Fruit fly (Drosophila melanogaster) Kc167 (cell line): Measurements from ENCODE around the gene CG9525.

ENCODE experiments used
- Myc ChIP-seq: fragments of >200 bp; optimal IDR thresholded peaks from 2 replicates; lab custom pipeline; 2017; ENCODE audit warnings: missing external identifiers
- Sin3A ChIP-seq: fragments of >200 bp; optimal IDR thresholded peaks from 2 replicates; lab custom pipeline; 2018; ENCODE audit warnings: missing external identifiers
- h ChIP-seq: fragments of >200 bp; optimal IDR thresholded peaks from 3 replicates; lab custom pipeline; 2018; ENCODE audit warnings: missing external identifiers
- insv ChIP-seq: fragments of >200 bp; optimal IDR thresholded peaks from 3 replicates; lab custom pipeline; 2018; ENCODE audit warnings: missing external identifiers
- psq ChIP-seq: fragments of >200 bp; optimal IDR thresholded peaks from 2 replicates; lab custom pipeline; 2017; ENCODE audit warnings: missing external identifiers
- ttk ChIP-seq: sonication (Bioruptor generic); optimal IDR thresholded peaks from 2 replicates; lab custom pipeline; 2017; ENCODE audit warnings: missing external identifiers

The CG9525 gene

DNA sequence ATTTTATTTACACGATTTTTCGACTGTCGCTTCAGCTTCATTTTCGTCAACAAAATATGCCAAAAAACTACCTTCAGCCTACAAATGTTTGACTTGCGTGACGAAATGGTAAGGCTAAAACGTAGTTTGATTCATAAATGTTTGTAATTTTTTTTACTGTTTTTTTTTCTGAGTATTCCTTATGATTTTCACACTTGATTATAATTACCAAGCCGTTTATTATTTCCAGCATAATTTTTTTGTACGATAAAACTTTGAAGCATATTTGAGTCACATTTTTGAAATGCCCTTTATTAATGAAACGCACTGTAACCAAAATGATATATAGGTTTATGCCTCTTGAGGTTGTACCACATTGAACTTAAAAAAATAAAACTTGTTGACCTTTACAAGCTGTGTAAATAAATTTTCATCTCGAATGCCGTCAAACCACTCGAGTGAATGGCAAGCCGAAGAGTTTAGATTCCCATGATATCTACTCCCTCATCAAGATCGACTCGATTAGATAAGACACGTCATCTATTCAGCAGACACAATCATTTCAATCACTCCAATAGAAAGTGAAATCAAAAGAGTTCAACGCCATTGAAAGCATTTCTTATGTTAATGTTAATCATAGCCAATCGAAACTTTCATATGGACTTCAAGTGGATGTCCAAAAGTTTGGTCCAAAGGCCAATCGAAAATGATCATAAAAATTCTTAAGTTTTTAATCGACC is 20.6 kb upstream of the CG9525 start:
- TF ChIP-seq insv (lab: Kevin White, UChicago) = no peak
- TF ChIP-seq psq (lab: Kevin White, UChicago) = no peak
- TF ChIP-seq h (lab: Kevin White, UChicago) = no peak
- no peak for TF ChIP-seq Myc (lab: Kevin White, UChicago)

- TF ChIP-seq psq (lab: Kevin White, UChicago) = no peak
- no peak for TF ChIP-seq insv (lab: Kevin White, UChicago)
- TF ChIP-seq Myc (lab: Kevin White, UChicago) = no peak
- no peak for TF ChIP-seq h (lab: Kevin White, UChicago)
- TF ChIP-seq Sin3A (lab: Kevin White, UChicago) = no peak
- TF ChIP-seq ttk = no peak
Observed at dm6 chr2L:8980359-8980758, 18.2 kb upstream of the CG9525 start, which contains the start of gene CG18662. Gene CG18662, plus strand, starts transcription at chr2L:8980659.

- TF ChIP-seq psq (lab: Kevin White, UChicago) (no peak), h (lab: Kevin White, UChicago) (no peak), insv (lab: Kevin White, UChicago) (no peak), ttk (no peak), Myc (lab: Kevin White, UChicago) (no peak), Sin3A (lab: Kevin White, UChicago) (no peak)
Observed at dm6 chr2L:8975328-8975727, 13.2 kb upstream of the CG9525 start, which contains the start of gene CG9541. Gene CG9541, minus strand, starts transcription at chr2L:8975428.

DNA sequence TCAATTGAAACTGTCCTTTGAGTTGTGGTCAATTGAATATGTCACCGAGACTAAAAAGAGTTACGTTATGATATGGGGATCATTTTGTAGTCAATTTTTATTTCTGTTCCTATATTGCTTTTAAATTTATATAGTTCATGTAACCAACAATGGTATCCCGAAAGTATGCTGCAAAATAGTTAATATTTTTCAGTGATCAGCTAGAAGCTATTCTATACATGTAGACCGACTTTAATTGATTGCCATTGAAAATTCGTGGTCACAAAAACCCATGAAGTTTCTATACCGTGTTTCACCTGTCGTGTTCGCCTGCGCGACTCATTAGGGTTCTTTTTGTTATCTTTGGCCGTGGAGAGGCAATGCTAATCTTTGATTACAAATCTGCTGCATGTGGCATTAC is 12.4 kb upstream of the CG9525 start:
- no peak for TF ChIP-seq Myc (lab: Kevin White, UChicago)
- TF ChIP-seq Sin3A (lab: Kevin White, UChicago) = no peak
- no peak for TF ChIP-seq ttk
- no peak for TF ChIP-seq psq (lab: Kevin White, UChicago)
- no peak for TF ChIP-seq insv (lab: Kevin White, UChicago)
- TF ChIP-seq h (lab: Kevin White, UChicago) = no peak

dm6 chr2L:8972905-8973304 is 10.8 kb upstream of the CG9525 start:
- no peak for TF ChIP-seq h (lab: Kevin White, UChicago)
- TF ChIP-seq psq (lab: Kevin White, UChicago) = no peak
- no peak for TF ChIP-seq Sin3A (lab: Kevin White, UChicago)
- TF ChIP-seq insv (lab: Kevin White, UChicago) = no peak
- no peak for TF ChIP-seq Myc (lab: Kevin White, UChicago)
- no peak for TF ChIP-seq ttk

dm6 chr2L:8967235-8967634 is 5.1 kb upstream of the CG9525 start, which contains the start of gene CG18088:
Gene CG18088, plus strand, starts transcription at chr2L:8967535.
- no peak for TF ChIP-seq Myc (lab: Kevin White, UChicago)

- TF ChIP-seq Myc (lab: Kevin White, UChicago) (no peak), psq (lab: Kevin White, UChicago) (no peak)
Observed at dm6 chr2L:8964657-8965056, 2.5 kb upstream of the CG9525 start, which contains the start of gene CG32984. Gene CG32984, plus strand, starts transcription at chr2L:8964957.

dm6 chr2L:8959001-8959461 is 3.1 kb downstream of the CG9525 start, which contains the start of gene CG31886:
Gene CG31886, minus strand, starts transcription at chr2L:8959051.
- no peak for TF ChIP-seq Myc (lab: Kevin White, UChicago)
- no peak for TF ChIP-seq h (lab: Kevin White, UChicago)
- no peak for TF ChIP-seq ttk
- TF ChIP-seq psq (lab: Kevin White, UChicago) = no peak
- TF ChIP-seq insv (lab: Kevin White, UChicago) = no peak
- no peak for TF ChIP-seq Sin3A (lab: Kevin White, UChicago)

- TF ChIP-seq Sin3A (lab: Kevin White, UChicago) (no peak), h (lab: Kevin White, UChicago) (no peak)
Observed at dm6 chr2L:8958046-8958497, 4.1 kb downstream of the CG9525 start.

dm6 chr2L:8957152-8957551 is 5.0 kb downstream of the CG9525 start:
- TF ChIP-seq ttk = no peak
- no peak for TF ChIP-seq Sin3A (lab: Kevin White, UChicago)
- no peak for TF ChIP-seq h (lab: Kevin White, UChicago)
- TF ChIP-seq psq (lab: Kevin White, UChicago) = no peak
- TF ChIP-seq Myc (lab: Kevin White, UChicago) = no peak
- TF ChIP-seq insv (lab: Kevin White, UChicago) = no peak

- TF ChIP-seq Sin3A (lab: Kevin White, UChicago) = no peak
- no peak for TF ChIP-seq h (lab: Kevin White, UChicago)
- TF ChIP-seq Myc (lab: Kevin White, UChicago) = no peak
- TF ChIP-seq psq (lab: Kevin White, UChicago) = no peak
- TF ChIP-seq insv (lab: Kevin White, UChicago) = no peak
- TF ChIP-seq ttk = no peak
Observed at dm6 chr2L:8956336-8956726, 5.8 kb downstream of the CG9525 start.

- no peak for TF ChIP-seq ttk
- no peak for TF ChIP-seq h (lab: Kevin White, UChicago)
- no peak for TF ChIP-seq Myc (lab: Kevin White, UChicago)
- TF ChIP-seq psq (lab: Kevin White, UChicago) = no peak
- TF ChIP-seq Sin3A (lab: Kevin White, UChicago) = no peak
- no peak for TF ChIP-seq insv (lab: Kevin White, UChicago)
Observed at dm6 chr2L:8955597-8956335, 6.4 kb downstream of the CG9525 start.
